Worm (Caenorhabditis elegans): ENCODE results near the gene gly-4.

The gly-4 gene

DNA sequence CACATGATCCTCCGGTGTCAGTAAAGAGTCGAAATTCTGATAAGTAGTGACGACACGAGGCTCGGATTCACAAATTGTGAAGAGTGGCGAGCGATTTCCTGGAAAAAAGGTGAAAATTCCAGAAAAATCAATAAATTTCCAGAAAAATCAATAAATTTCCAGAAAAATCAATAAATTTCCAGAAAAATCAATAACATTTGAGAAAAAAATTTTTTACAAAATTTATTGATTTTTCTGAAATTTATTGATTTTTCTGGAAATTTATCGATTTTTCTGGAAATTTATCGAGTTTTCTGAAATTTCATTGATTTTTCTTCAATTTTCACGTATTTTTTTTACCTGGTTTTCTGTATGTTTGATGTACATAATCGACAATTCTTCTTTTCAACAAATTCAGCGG is 10.8 kb upstream of the gly-4 start:
- TF ChIP-seq egl-27 (tag; optimal IDR thresholded peaks at IDR 0.05) (no peak), xbp-1 (tag; optimal IDR thresholded peaks at IDR 0.05) (no peak), C34B4.2 (tag; optimal IDR thresholded peaks at IDR 0.05) (no peak), nhr-47 (tag; optimal IDR thresholded peaks at IDR 0.05) (no peak), nhr-12 (tag; optimal IDR thresholded peaks at IDR 0.05) (no peak), ceh-90 (tag; optimal IDR thresholded peaks at IDR 0.05) (no peak), egl-13 (tag; optimal IDR thresholded peaks at IDR 0.05) (no peak)

DNA sequence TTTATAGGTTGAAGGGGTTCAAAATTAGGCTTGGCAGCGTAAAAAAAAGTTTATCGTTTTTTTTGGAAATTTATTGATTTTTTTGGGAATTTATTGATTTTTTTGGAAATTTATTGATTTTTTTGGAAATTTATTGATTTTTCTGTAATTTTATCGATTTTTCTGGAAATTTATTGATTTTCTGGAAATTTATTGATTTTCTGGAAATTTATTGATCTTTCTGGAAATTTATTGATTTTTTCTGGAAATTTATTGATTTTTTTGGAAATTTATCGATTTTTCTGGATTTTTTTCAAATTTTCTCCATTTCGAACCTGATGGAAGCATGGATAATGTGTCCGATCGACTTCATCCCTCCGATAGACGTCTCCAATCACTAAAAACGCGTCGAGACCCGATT is 9.6 kb upstream of the gly-4 start:
- TF ChIP-seq nhr-76 (tag; optimal IDR thresholded peaks at IDR 0.05) (no peak), egl-27 (tag; optimal IDR thresholded peaks at IDR 0.05) (no peak), pax-3 (tag; optimal IDR thresholded peaks at IDR 0.05) (no peak), sup-37 (GFP tag; optimal IDR thresholded peaks at IDR 0.05) (no peak)

DNA sequence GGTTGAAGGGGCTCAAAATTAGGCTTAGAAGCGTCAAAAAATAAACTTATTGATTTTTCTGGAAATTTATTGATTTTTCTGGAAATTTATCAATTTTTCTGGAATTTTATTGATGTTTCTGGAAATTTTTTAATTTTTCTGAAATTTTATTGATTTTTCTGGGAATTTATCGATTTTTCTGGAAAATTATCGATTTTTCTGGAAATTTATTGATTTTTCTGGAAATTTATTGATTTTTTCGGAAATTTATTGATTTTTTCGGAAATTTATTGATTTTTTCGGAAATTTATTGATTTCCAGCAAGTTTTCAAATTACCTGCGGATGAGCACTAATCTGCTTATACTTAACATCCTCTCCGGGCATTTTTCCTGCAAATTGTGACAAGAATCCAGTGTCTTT is 6.7 kb upstream of the gly-4 start:
- TF ChIP-seq vab-15 (tag; optimal IDR thresholded peaks at IDR 0.05): no peak
- no peak for TF ChIP-seq fos-1 (tag; optimal IDR thresholded peaks at IDR 0.05)
- TF ChIP-seq nhr-20 (tag; optimal IDR thresholded peaks at IDR 0.05): no peak
- TF ChIP-seq nhr-11 (tag; optimal IDR thresholded peaks at IDR 0.05): no peak
- no peak for TF ChIP-seq lsy-2 (tag; optimal IDR thresholded peaks at IDR 0.05)
- no peak for TF ChIP-seq ceh-82 (tag; optimal IDR thresholded peaks at IDR 0.05)
- no peak for TF ChIP-seq nhr-76 (tag; optimal IDR thresholded peaks at IDR 0.05)
- TF ChIP-seq lin-13 (GFP tag; optimal IDR thresholded peaks at IDR 0.05): no peak
- TF ChIP-seq Y116A8C.19 (tag; optimal IDR thresholded peaks at IDR 0.05; ENCODE audit: borderline replicate concordance): no peak
- TF ChIP-seq fkh-10 (GFP tag; optimal IDR thresholded peaks at IDR 0.05): no peak

DNA sequence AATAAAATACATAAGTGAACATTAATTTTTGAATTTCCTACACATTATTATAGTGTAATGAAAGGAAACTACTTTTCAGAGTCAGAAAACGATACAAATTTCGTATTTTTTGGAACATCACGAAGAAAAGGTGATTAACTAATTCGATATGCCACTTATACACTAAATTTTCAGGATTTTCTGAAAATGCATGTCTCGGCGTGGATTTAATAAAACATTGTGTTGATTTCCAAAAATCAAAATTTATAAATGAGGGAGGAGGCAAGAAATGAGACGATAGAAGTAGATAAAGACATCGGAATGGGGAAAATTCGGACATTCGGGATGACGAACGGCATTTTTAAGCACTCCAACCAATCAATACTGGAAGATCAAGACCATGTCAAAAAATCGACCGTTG is 4.0 kb upstream of the gly-4 start, which contains the start of gene Y116F11B.14:
Gene Y116F11B.14, plus strand, starts transcription at position 301 of the 400 bp plus-strand sequence.
- TF ChIP-seq fos-1 (tag; optimal IDR thresholded peaks at IDR 0.05) (no peak), mep-1 (tag; optimal IDR thresholded peaks at IDR 0.05) (no peak), fkh-10 (GFP tag; optimal IDR thresholded peaks at IDR 0.05) (no peak), F16B12.6 (tag; optimal IDR thresholded peaks at IDR 0.05) (no peak), lsy-2 (tag; optimal IDR thresholded peaks at IDR 0.05) (no peak)

DNA sequence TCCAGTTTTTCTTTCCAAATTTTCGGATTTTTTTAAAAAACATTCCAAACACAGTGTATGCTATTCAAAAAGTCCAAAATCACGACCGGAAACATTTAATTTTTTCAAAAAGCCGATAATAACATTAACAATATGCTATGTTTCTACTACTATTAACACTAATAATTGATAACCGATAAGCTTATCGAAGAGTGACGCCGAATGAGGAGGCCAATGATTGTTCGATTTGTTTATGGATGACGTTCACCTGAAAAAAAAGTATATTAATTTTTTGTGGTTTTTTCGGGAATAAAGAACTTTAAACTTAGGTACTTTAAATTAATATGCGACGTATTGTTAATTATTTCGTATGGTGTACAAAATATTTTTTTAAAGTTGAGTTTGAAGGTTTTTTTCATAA is 2.8 kb upstream of the gly-4 start:
- no peak for TF ChIP-seq nhr-12 (tag; optimal IDR thresholded peaks at IDR 0.05)
- TF ChIP-seq ztf-4 (tag; optimal IDR thresholded peaks at IDR 0.05): no peak
- TF ChIP-seq lsy-2 (tag; optimal IDR thresholded peaks at IDR 0.05): no peak
- no peak for TF ChIP-seq pqm-1 (tag; optimal IDR thresholded peaks at IDR 0.05)
- no peak for TF ChIP-seq skn-1 (tag; optimal IDR thresholded peaks at IDR 0.05)
- TF ChIP-seq pax-3 (tag; optimal IDR thresholded peaks at IDR 0.05): no peak
- no peak for TF ChIP-seq unc-98 (GFP tag; IDR thresholded peaks at IDR 0.05)
- no peak for TF ChIP-seq snpc-4 (tag; optimal IDR thresholded peaks at IDR 0.05)
- TF ChIP-seq egl-13 (tag; optimal IDR thresholded peaks at IDR 0.05): no peak
- TF ChIP-seq efl-3 (GFP tag; optimal IDR thresholded peaks at IDR 0.05): no peak
- TF ChIP-seq lin-14 (GFP tag; optimal IDR thresholded peaks at IDR 0.05): no peak
- TF ChIP-seq nhr-85 (tag): no peak
- TF ChIP-seq ceh-8 (GFP tag; optimal IDR thresholded peaks at IDR 0.05): no peak
- TF ChIP-seq C34B4.2 (tag; optimal IDR thresholded peaks at IDR 0.05): no peak
- no peak for TF ChIP-seq aly-2 (tag; optimal IDR thresholded peaks at IDR 0.05)
- TF ChIP-seq jun-1 (tag; optimal IDR thresholded peaks at IDR 0.05): no peak
- no peak for TF ChIP-seq pag-3 (tag; optimal IDR thresholded peaks at IDR 0.05; ENCODE audit: borderline replicate concordance, insufficient read depth)

DNA sequence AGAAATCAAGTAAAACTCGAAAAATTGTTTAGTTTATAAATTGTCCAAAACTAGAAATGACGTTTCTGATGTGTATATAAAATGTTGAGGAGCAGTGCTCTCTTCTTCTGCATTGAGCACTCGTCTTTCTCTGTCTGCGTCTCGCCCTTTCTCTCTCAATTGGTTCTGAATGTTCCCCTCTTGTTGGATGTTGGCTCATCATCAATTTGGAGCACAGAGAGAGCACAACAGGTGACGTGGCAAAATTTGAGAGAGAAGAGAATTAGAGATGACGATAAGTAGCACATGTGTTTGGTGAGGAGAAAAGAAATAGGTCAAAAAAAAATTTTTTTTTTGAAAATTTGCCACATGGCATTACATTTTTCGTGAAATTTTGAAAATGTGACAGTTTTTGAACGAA is 2.4 kb upstream of the gly-4 start:
- TF ChIP-seq nhr-85 (tag) (no peak), nhr-11 (tag; optimal IDR thresholded peaks at IDR 0.05) (peak; percentile 29), F16B12.6 (tag; optimal IDR thresholded peaks at IDR 0.05) (peak; percentile 24), fos-1 (tag; optimal IDR thresholded peaks at IDR 0.05) (peak; percentile 49), efl-1 (optimal IDR thresholded peaks at IDR 0.05) (peak; percentile 40 to 50), efl-1 (GFP tag; optimal IDR thresholded peaks at IDR 0.05 in 1 of 2) (peak; percentile 34 to 86), nhr-20 (tag; optimal IDR thresholded peaks at IDR 0.05) (peak; percentile 20), lin-13 (GFP tag; optimal IDR thresholded peaks at IDR 0.05) (peak; percentile 53), ets-5 (GFP tag; IDR thresholded peaks at IDR 0.05) (no peak), fkh-4 (tag; optimal IDR thresholded peaks at IDR 0.05; ENCODE audit: borderline replicate concordance) (peak; percentile 43), aly-2 (tag; optimal IDR thresholded peaks at IDR 0.05) (no peak), mdl-1 (tag; optimal IDR thresholded peaks at IDR 0.05) (peak in 1 of 2 experiments; percentile 47), dpl-1 (GFP tag; optimal IDR thresholded peaks at IDR 0.05) (peak in 1 of 3 experiments; percentile 33), nhr-237 (tag; optimal IDR thresholded peaks at IDR 0.05) (no peak), ces-1 (GFP tag; optimal IDR thresholded peaks at IDR 0.05) (no peak), nhr-19 (GFP tag; conservative IDR thresholded peaks at IDR 0.05) (peak; percentile 50), unc-30 (tag; optimal IDR thresholded peaks at IDR 0.05) (no peak), irx-1 (tag; optimal IDR thresholded peaks at IDR 0.05) (peak; percentile 8)

Data from whole organism, L1 larva.